Worm (Caenorhabditis elegans): ENCODE results near the gene F44E5.15.

The F44E5.15 gene

DNA sequence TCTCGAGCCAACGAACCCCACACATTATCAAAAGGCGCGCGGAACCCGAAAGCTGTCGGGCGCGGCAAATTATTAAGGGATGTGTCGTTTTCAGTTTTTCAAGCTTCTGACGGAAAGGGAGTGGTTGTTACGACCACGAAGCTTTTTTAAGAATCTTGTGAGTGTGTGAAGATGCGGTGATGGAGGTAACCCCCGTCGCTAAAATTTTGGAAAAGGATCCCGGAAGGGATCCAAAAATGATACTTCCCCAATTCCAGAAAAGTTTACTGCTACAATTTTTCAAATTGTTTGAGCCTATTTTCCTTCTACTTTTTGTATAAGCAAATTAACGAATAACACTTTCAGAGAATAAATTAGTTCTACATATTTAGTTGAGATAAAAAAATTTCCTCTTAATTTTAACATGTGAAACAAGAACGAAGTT lies 15.8 kb upstream of the F44E5.15 start:
- TF ChIP-seq atf-7 (tag; optimal IDR thresholded peaks at IDR 0.05) (no peak), ceh-58 (GFP tag; IDR thresholded peaks at IDR 0.05) (no peak), ceh-27 (GFP tag; optimal IDR thresholded peaks at IDR 0.05) (no peak), lin-35 (GFP tag; optimal IDR thresholded peaks at IDR 0.05) (peak in 1 of 3 experiments; percentile 7), lir-1 (GFP tag; conservative IDR thresholded peaks at IDR 0.05) (no peak), somi-1 (GFP tag; optimal IDR thresholded peaks at IDR 0.05) (peak; percentile 5), Y67H2A.10 (GFP tag; conservative IDR thresholded peaks at IDR 0.05) (no peak), athp-1 (tag; optimal IDR thresholded peaks at IDR 0.05) (peak; percentile 33), attf-3 (GFP tag; conservative IDR thresholded peaks at IDR 0.05) (no peak), attf-5 (GFP tag; optimal IDR thresholded peaks at IDR 0.05) (peak; percentile 65), zim-3 (tag; optimal IDR thresholded peaks at IDR 0.05) (peak; percentile 61), rcor-1 (GFP tag; IDR thresholded peaks at IDR 0.05) (no peak), dpff-1 (tag; optimal IDR thresholded peaks at IDR 0.05) (no peak), ceh-40 (GFP tag; IDR thresholded peaks at IDR 0.05) (peak; percentile 73; the same call in 1 of the 2 replicates), snpc-1.1 (tag; optimal IDR thresholded peaks at IDR 0.05; ENCODE audit: insufficient read depth) (peak; percentile 86), nhr-80 (tag; optimal IDR thresholded peaks at IDR 0.05) (peak; percentile 46), madf-3 (GFP tag; IDR thresholded peaks at IDR 0.05) (no peak), ekl-4 (GFP tag; IDR thresholded peaks at IDR 0.05) (0 out of 2 replicates have a peak, but pooled peaks have one; percentile 38), egl-44 (GFP tag; IDR thresholded peaks at IDR 0.05) (peak; percentile 33; the same call in 1 of the 2 replicates), F37B4.10 (GFP tag; IDR thresholded peaks at IDR 0.05) (no peak), madf-10 (tag; optimal IDR thresholded peaks at IDR 0.05) (peak; percentile 23), T26A5.8 (tag; optimal IDR thresholded peaks at IDR 0.05) (no peak), lin-54 (GFP tag; optimal IDR thresholded peaks at IDR 0.05) (peak; percentile 62), B0019.2 (GFP tag; conservative IDR thresholded peaks at IDR 0.05) (no peak), ztf-26 (tag; optimal IDR thresholded peaks at IDR 0.05) (peak; percentile 75), hsf-1 (GFP tag; IDR thresholded peaks at IDR 0.05) (0 out of 2 replicates have a peak, but pooled peaks have one; percentile 14), attf-6 (GFP tag; IDR thresholded peaks at IDR 0.05) (peak; percentile 45; the same call in 1 of the 2 replicates), Y53G8AR.9 (GFP tag; conservative IDR thresholded peaks at IDR 0.05) (0 out of 2 replicates have a peak, but pooled peaks have one; percentile 74), unc-62 (GFP tag; optimal IDR thresholded peaks at IDR 0.05) (no peak), sptf-2 (GFP tag; optimal IDR thresholded peaks at IDR 0.05) (no peak), ztf-3 (GFP tag; optimal IDR thresholded peaks at IDR 0.05) (peak; percentile 49), lag-1 (GFP tag; IDR thresholded peaks at IDR 0.05) (no peak), ceh-100 (GFP tag; IDR thresholded peaks at IDR 0.05) (0 out of 2 replicates have a peak, but pooled peaks have one; percentile 55), ztf-28 (GFP tag; IDR thresholded peaks at IDR 0.05) (no peak), F33H1.4 (GFP tag; IDR thresholded peaks at IDR 0.05) (no peak), cebp-1 (GFP tag; IDR thresholded peaks at IDR 0.05) (0 out of 2 replicates have a peak, but pooled peaks have one; percentile 9), cebp-1 (tag; optimal IDR thresholded peaks at IDR 0.05) (peak; percentile 42), zfh-2 (GFP tag; conservative IDR thresholded peaks at IDR 0.05) (peak; percentile 45; the same call in 1 of the 2 replicates), K12H6.12 (tag; optimal IDR thresholded peaks at IDR 0.05) (peak; percentile 50), Y79H2A.3 (GFP tag; conservative IDR thresholded peaks at IDR 0.05) (no peak), tbx-9 (tag; optimal IDR thresholded peaks at IDR 0.05; ENCODE audit: borderline replicate concordance) (no peak), ztf-22 (GFP tag; optimal IDR thresholded peaks at IDR 0.05) (peak; percentile 24), nfya-2 (GFP tag; IDR thresholded peaks at IDR 0.05) (no peak), xnd-1 (tag; optimal IDR thresholded peaks at IDR 0.05) (peak; percentile 18), B0336.3 (GFP tag; IDR thresholded peaks at IDR 0.05) (peak; percentile 60), ztf-6 (GFP tag; IDR thresholded peaks at IDR 0.05) (no peak), Y56A3A.18 (GFP tag; IDR thresholded peaks at IDR 0.05) (peak; percentile 33; the same call in 1 of the 2 replicates), ZK185.1 (tag; optimal IDR thresholded peaks at IDR 0.05; ENCODE audit: poor library complexity, severe bottlenecking) (peak; percentile 12), madf-6 (GFP tag; IDR thresholded peaks at IDR 0.05) (0 out of 2 replicates have a peak, but pooled peaks have one; percentile 18)
